Fruit fly (Drosophila melanogaster) whole organism, embryonic: ENCODE measurements around the gene CG14567.
A peak's percentile ranks its signal among the peaks of the same experiment; 100 is the strongest.

Experiments used
- Abd-B ChIP-seq: fragments of 200-800 bp; sonication (Bioruptor generic); optimal IDR thresholded peaks from 2 replicates; lab custom pipeline; 2018; ENCODE audit warnings: missing biosample characterization, mild to moderate bottlenecking, missing genetic modification characterization, moderate library complexity
- Atf-2 ChIP-seq: fragments of 200-800 bp; sonication (Bioruptor generic); optimal IDR thresholded peaks from 2 replicates; lab custom pipeline; 2016; ENCODE audit warnings: missing biosample characterization, missing genetic modification characterization
- C15 ChIP-seq: fragments of 200-800 bp; sonication (Bioruptor generic); IDR thresholded peaks from 3 replicates; pipeline ENCODE4 v1.3.6; 2022; ENCODE audit warnings: missing biosample characterization, missing genetic modification characterization
- CG10209 ChIP-seq: fragments of 200-800 bp; sonication (Bioruptor generic); optimal IDR thresholded peaks from 3 replicates; lab custom pipeline; 2017; ENCODE audit warnings: missing biosample characterization, mild to moderate bottlenecking, missing genetic modification characterization, missing genetic modification reagents
- CG11456 ChIP-seq: fragments of 200-800 bp; sonication (Bioruptor generic); IDR thresholded peaks from 3 replicates; pipeline ENCODE4 v1.3.6; 2022; ENCODE audit warnings: missing biosample characterization, missing genetic modification characterization
- CG12391 ChIP-seq: fragments of 200-800 bp; sonication (Bioruptor generic); optimal IDR thresholded peaks from 3 replicates; lab custom pipeline; 2018; ENCODE audit warnings: missing biosample characterization, mild to moderate bottlenecking, missing genetic modification characterization, moderate library complexity
- CG14667 ChIP-seq: fragments of 200-800 bp; sonication (Bioruptor generic); IDR thresholded peaks from 2 replicates; pipeline ENCODE4 v1.3.6; 2022; ENCODE audit warnings: missing biosample characterization, missing genetic modification characterization
- CG2678 ChIP-seq: fragments of 200-800 bp; sonication (Bioruptor generic); optimal IDR thresholded peaks from 3 replicates; lab custom pipeline; 2019; ENCODE audit warnings: missing biosample characterization, mild to moderate bottlenecking, missing genetic modification characterization, moderate library complexity
- CG30020 ChIP-seq: fragments of 200-800 bp; optimal IDR thresholded peaks from 2 replicates; lab custom pipeline; 2019; ENCODE audit warnings: missing biosample characterization, mild to moderate bottlenecking, missing genetic modification characterization, moderate library complexity
- CG30431 ChIP-seq: fragments of 200-800 bp; sonication (Bioruptor generic); optimal IDR thresholded peaks from 2 replicates; lab custom pipeline; 2017; ENCODE audit warnings: missing biosample characterization, missing genetic modification characterization
- CG3065 ChIP-seq: fragments of 200-800 bp; sonication (Bioruptor generic); optimal IDR thresholded peaks from 2 replicates; lab custom pipeline; 2016; ENCODE audit warnings: missing biosample characterization, missing genetic modification characterization
- CG3995 ChIP-seq: fragments of 200-800 bp; sonication (Bioruptor generic); optimal IDR thresholded peaks from 3 replicates; lab custom pipeline; 2016; ENCODE audit warnings: missing biosample characterization, missing genetic modification characterization
- CG5245 ChIP-seq: fragments of 200-800 bp; sonication (Bioruptor generic); optimal IDR thresholded peaks from 3 replicates; lab custom pipeline; 2016; ENCODE audit warnings: missing biosample characterization, missing genetic modification characterization
- CG6272 ChIP-seq: fragments of 200-800 bp; sonication (Bioruptor generic); IDR thresholded peaks from 2 replicates; pipeline ENCODE4 v1.3.6; 2022; ENCODE audit warnings: missing biosample characterization, missing genetic modification characterization
- CG7556 ChIP-seq: fragments of 200-800 bp; sonication (Bioruptor generic); optimal IDR thresholded peaks from 2 replicates; lab custom pipeline; 2017; ENCODE audit warnings: missing biosample characterization, mild to moderate bottlenecking, missing genetic modification characterization
- CG8290 ChIP-seq, 3 experiments: fragments of 200-800 bp; sonication (Bioruptor generic); optimal IDR thresholded peaks; 2 replicates each; lab custom pipeline; 2016 to 2019; ENCODE audit warnings: missing biosample characterization in 3 of 3, missing genetic modification characterization in 3 of 3, mild to moderate bottlenecking in 2 of 3, moderate library complexity in 1 of 3
- CG8388 ChIP-seq: fragments of 200-800 bp; sonication (Bioruptor generic); optimal IDR thresholded peaks from 2 replicates; lab custom pipeline; 2019; ENCODE audit warnings: missing biosample characterization, mild to moderate bottlenecking, missing genetic modification characterization, moderate library complexity
- CG8924 ChIP-seq: fragments of 200-800 bp; optimal IDR thresholded peaks from 3 replicates; lab custom pipeline; 2019; ENCODE audit warnings: missing biosample characterization, mild to moderate bottlenecking, missing genetic modification characterization, moderate library complexity
- CG9817 ChIP-seq: fragments of 200-800 bp; sonication (Bioruptor generic); optimal IDR thresholded peaks from 2 replicates; lab custom pipeline; 2018; ENCODE audit warnings: missing biosample characterization, mild to moderate bottlenecking, missing genetic modification characterization, moderate library complexity
- Ets65A ChIP-seq: fragments of 200-800 bp; sonication (Bioruptor generic); peaks from one replicate; lab custom pipeline; 2016; ENCODE audit warnings: missing biosample characterization, missing genetic modification characterization
- Gsc ChIP-seq: fragments of 200-800 bp; sonication (Bioruptor generic); IDR thresholded peaks from 2 replicates; pipeline ENCODE4 v1.3.6; 2022; ENCODE audit warnings: missing biosample characterization, missing genetic modification characterization
- Hmr ChIP-seq: fragments of 200-800 bp; sonication (Bioruptor generic); optimal IDR thresholded peaks from 3 replicates; lab custom pipeline; 2017; ENCODE audit warnings: mild to moderate bottlenecking, missing biosample characterization, missing genetic modification reagents, missing genetic modification characterization
- Hr39 ChIP-seq: fragments of >200 bp; optimal IDR thresholded peaks from 2 replicates; lab custom pipeline; 2017
- Meics ChIP-seq: fragments of 200-800 bp; sonication (Bioruptor generic); optimal IDR thresholded peaks from 2 replicates; lab custom pipeline; 2017; ENCODE audit warnings: missing biosample characterization, mild to moderate bottlenecking, missing genetic modification characterization
- NfI ChIP-seq: fragments of 200-800 bp; sonication (Bioruptor generic); optimal IDR thresholded peaks from 3 replicates; lab custom pipeline; 2018; ENCODE audit warnings: missing biosample characterization, mild to moderate bottlenecking, missing genetic modification characterization, moderate library complexity
- Sry-δ ChIP-seq: fragments of 200-800 bp; sonication (Bioruptor generic); optimal IDR thresholded peaks from 2 replicates; lab custom pipeline; 2016; ENCODE audit warnings: missing biosample characterization, missing genetic modification characterization
- Trl ChIP-seq, 3 experiments: fragments of >200 bp in 2 of 3; fragments of 200-800 bp in 1 of 3; sonication (Bioruptor generic) in 1 of 3; optimal IDR thresholded peaks; 2 replicates in 1 of 3; 3 replicates in 2 of 3; lab custom pipeline; 2016 to 2017; ENCODE audit warnings: missing biosample characterization in 1 of 3, missing genetic modification characterization in 1 of 3
- cad ChIP-seq: fragments of >200 bp; optimal IDR thresholded peaks from 2 replicates; lab custom pipeline; 2017; ENCODE audit warnings: missing biosample characterization, missing genetic modification characterization
- chn ChIP-seq: fragments of 200-800 bp; sonication (Bioruptor generic); optimal IDR thresholded peaks from 2 replicates; lab custom pipeline; 2016; ENCODE audit warnings: missing biosample characterization, missing genetic modification characterization
- crc ChIP-seq: fragments of 200-800 bp; sonication (Bioruptor generic); optimal IDR thresholded peaks from 2 replicates; lab custom pipeline; 2016; ENCODE audit warnings: missing biosample characterization, missing genetic modification characterization
- croc ChIP-seq: fragments of 200-800 bp; sonication (Bioruptor generic); conservative IDR thresholded peaks from 3 replicates; pipeline ENCODE4 v1.3.6; 2022; ENCODE audit warnings: missing biosample characterization, missing genetic modification characterization
- dan ChIP-seq: fragments of 200-800 bp; sonication (Bioruptor generic); IDR thresholded peaks from 2 replicates; pipeline ENCODE4 v1.3.6; 2022; ENCODE audit warnings: missing biosample characterization, missing genetic modification characterization
- dimm ChIP-seq: fragments of 200-800 bp; sonication (Bioruptor generic); IDR thresholded peaks from 2 replicates; pipeline ENCODE4 v1.3.6; 2022; ENCODE audit warnings: missing biosample characterization, missing genetic modification characterization
- grau ChIP-seq: fragments of 200-800 bp; optimal IDR thresholded peaks from 3 replicates; lab custom pipeline; 2019; ENCODE audit warnings: missing biosample characterization, mild to moderate bottlenecking, missing genetic modification characterization, moderate library complexity
- gt ChIP-seq: fragments of 200-800 bp; sonication (Bioruptor generic); IDR thresholded peaks from 2 replicates; pipeline ENCODE4 v1.3.6; 2022; ENCODE audit warnings: missing biosample characterization, missing genetic modification characterization
- h ChIP-seq: fragments of >200 bp; optimal IDR thresholded peaks from 2 replicates; lab custom pipeline; 2017
- inv ChIP-seq: fragments of 200-800 bp; sonication (Bioruptor generic); IDR thresholded peaks from 2 replicates; pipeline ENCODE4 v1.3.6; 2022; ENCODE audit warnings: missing biosample characterization, missing genetic modification characterization; ENCODE audit not compliant: partially characterized antibody
- knrl ChIP-seq: fragments of 200-800 bp; sonication (Bioruptor generic); IDR thresholded peaks from 3 replicates; pipeline ENCODE4 v1.3.6; 2022; ENCODE audit warnings: missing biosample characterization, missing genetic modification characterization; ENCODE audit not compliant: partially characterized antibody
- mirr ChIP-seq: fragments of 200-800 bp; sonication (Bioruptor generic); optimal IDR thresholded peaks from 3 replicates; lab custom pipeline; 2018; ENCODE audit warnings: missing biosample characterization, mild to moderate bottlenecking, missing genetic modification characterization
- nmo ChIP-seq: fragments of 200-800 bp; sonication (Bioruptor generic); optimal IDR thresholded peaks from 2 replicates; lab custom pipeline; 2018; ENCODE audit warnings: missing biosample characterization, mild to moderate bottlenecking, missing genetic modification characterization, moderate library complexity
- pnt ChIP-seq: fragments of 200-800 bp; sonication (Bioruptor generic); optimal IDR thresholded peaks from 3 replicates; lab custom pipeline; 2016; ENCODE audit warnings: missing biosample characterization, missing genetic modification characterization
- ro ChIP-seq: fragments of 200-800 bp; sonication (Bioruptor generic); IDR thresholded peaks from 2 replicates; pipeline ENCODE4 v1.3.6; 2022; ENCODE audit warnings: missing biosample characterization, missing genetic modification characterization
- sc ChIP-seq, 3 experiments: fragments of >200 bp in 2 of 3; fragments of 200-800 bp in 1 of 3; sonication (Bioruptor generic) in 1 of 3; optimal IDR thresholded peaks; 2 replicates in 2 of 3; 3 replicates in 1 of 3; lab custom pipeline; 2017; ENCODE audit warnings: mild to moderate bottlenecking in 1 of 3, missing biosample characterization in 1 of 3, missing genetic modification characterization in 1 of 3, missing genetic modification reagents in 1 of 3
- slp2 ChIP-seq: fragments of 200-800 bp; sonication (Bioruptor generic); optimal IDR thresholded peaks from 2 replicates; lab custom pipeline; 2016; ENCODE audit warnings: missing biosample characterization, missing genetic modification characterization
- sna ChIP-seq: fragments of 200-800 bp; sonication (Bioruptor generic); IDR thresholded peaks from 2 replicates; pipeline ENCODE4 v1.3.6; 2022; ENCODE audit warnings: missing biosample characterization, missing genetic modification characterization; ENCODE audit not compliant: partially characterized antibody
- so ChIP-seq: fragments of 200-800 bp; sonication (Bioruptor generic); IDR thresholded peaks from 3 replicates; pipeline ENCODE4 v1.3.6; 2022; ENCODE audit warnings: missing biosample characterization, missing genetic modification characterization
- ssp ChIP-seq: fragments of 200-800 bp; sonication (Bioruptor generic); IDR thresholded peaks from 2 replicates; pipeline ENCODE4 v1.3.6; 2022; ENCODE audit warnings: missing biosample characterization, missing genetic modification characterization
- toy ChIP-seq: fragments of 200-800 bp; sonication (Bioruptor generic); IDR thresholded peaks from 2 replicates; pipeline ENCODE4 v1.3.6; 2022; ENCODE audit warnings: missing biosample characterization, missing genetic modification characterization
- wor ChIP-seq: fragments of 200-800 bp; sonication (Bioruptor generic); IDR thresholded peaks from 2 replicates; pipeline ENCODE4 v1.3.6; 2022; ENCODE audit warnings: missing biosample characterization, missing genetic modification characterization
- zen ChIP-seq: fragments of 200-800 bp; sonication (Bioruptor generic); optimal IDR thresholded peaks from 3 replicates; lab custom pipeline; 2018; ENCODE audit warnings: missing biosample characterization, mild to moderate bottlenecking, missing genetic modification characterization, moderate library complexity

The CG14567 gene

dm6 chr3L:21738175-21739016, at the start of gene CG14567:
TSS of gene CG14567 (minus strand) at chr3L:21738430.
- no peak for TF ChIP-seq slp2 (GFP tag; lab: Kevin White, UChicago)
- peak; percentile 56 for TF ChIP-seq Abd-B (GFP tag; lab: Kevin White, UChicago)
- TF ChIP-seq wor (GFP tag; lab: Robert Waterston, UW) = no peak
- TF ChIP-seq ssp = no peak
- TF ChIP-seq sc (optimal IDR thresholded peaks at IDR 0.05; lab: Kevin White, UChicago) = no peak
- no peak for TF ChIP-seq sc (GFP tag; optimal IDR thresholded peaks at IDR 0.05; lab: Kevin White, UChicago)
- no peak for TF ChIP-seq CG8290 (GFP tag; optimal IDR thresholded peaks at IDR 0.05; lab: Kevin White, UChicago)
- no peak for TF ChIP-seq CG8290 (tag; optimal IDR thresholded peaks at IDR 0.05; lab: Kevin White, UChicago)
- TF ChIP-seq pnt (GFP tag; lab: Kevin White, UChicago) = no peak
- peak; percentile 30 for TF ChIP-seq grau (tag; lab: Kevin White, UChicago)
- no peak for TF ChIP-seq Ets65A (GFP tag; lab: Kevin White, UChicago)
- TF ChIP-seq sna (GFP tag; lab: Robert Waterston, UW) = no peak
- TF ChIP-seq CG30020 (tag; lab: Kevin White, UChicago) = no peak
- TF ChIP-seq ro (GFP tag; lab: Robert Waterston, UW) = no peak
- no peak for TF ChIP-seq CG11456 (GFP tag; lab: Robert Waterston, UW)
- no peak for TF ChIP-seq CG30431 (GFP tag; lab: Kevin White, UChicago)
- TF ChIP-seq CG3065 = no peak
- no peak for TF ChIP-seq CG7556 (GFP tag; lab: Kevin White, UChicago)
- peak; percentile 35 for TF ChIP-seq nmo (GFP tag; lab: Kevin White, UChicago)
- TF ChIP-seq Hmr = no peak
- no peak for TF ChIP-seq chn (GFP tag; lab: Kevin White, UChicago)
- TF ChIP-seq C15 (GFP tag; lab: Robert Waterston, UW) = no peak
- TF ChIP-seq cad (GFP tag; lab: Kevin White, UChicago) = no peak
- peak; percentile 1 for TF ChIP-seq CG8924 (tag; lab: Kevin White, UChicago)
- TF ChIP-seq NfI (GFP tag; lab: Kevin White, UChicago) = no peak
- TF ChIP-seq CG12391 (tag; lab: Kevin White, UChicago) = peak; percentile 36
- no peak for TF ChIP-seq crc (GFP tag; lab: Kevin White, UChicago)
- TF ChIP-seq Gsc (GFP tag; lab: Robert Waterston, UW) = no peak
- TF ChIP-seq Atf-2 (GFP tag; lab: Kevin White, UChicago) = no peak
- no peak for TF ChIP-seq h (lab: Kevin White, UChicago)
- TF ChIP-seq dimm (GFP tag; lab: Robert Waterston, UW) = no peak
- TF ChIP-seq CG9817 (tag; lab: Kevin White, UChicago) = no peak
- no peak for TF ChIP-seq CG5245 (GFP tag; lab: Kevin White, UChicago)
- no peak for TF ChIP-seq so (GFP tag; lab: Robert Waterston, UW)
- TF ChIP-seq CG6272 (GFP tag; lab: Robert Waterston, UW) = no peak
- TF ChIP-seq CG3995 (GFP tag; lab: Kevin White, UChicago) = no peak
- no peak; the same call in 2 of the 3 replicates for TF ChIP-seq croc (GFP tag; lab: Robert Waterston, UW)
- no peak for TF ChIP-seq CG10209 (GFP tag; lab: Kevin White, UChicago)
- no peak for TF ChIP-seq Sry-δ (GFP tag; lab: Kevin White, UChicago)
- TF ChIP-seq zen (tag; lab: Kevin White, UChicago) = no peak
- TF ChIP-seq CG2678 (tag; lab: Kevin White, UChicago) = peak; percentile 30
- TF ChIP-seq Meics (GFP tag; lab: Kevin White, UChicago) = no peak
- TF ChIP-seq toy (GFP tag; lab: Robert Waterston, UW) = no peak
- TF ChIP-seq Trl (optimal IDR thresholded peaks at IDR 0.05; lab: Kevin White, UChicago) = no peak
- TF ChIP-seq Trl (GFP tag; optimal IDR thresholded peaks at IDR 0.05; lab: Kevin White, UChicago) = no peak
- TF ChIP-seq knrl = no peak
- no peak for TF ChIP-seq inv
- TF ChIP-seq gt = no peak
- no peak for TF ChIP-seq dan (GFP tag; lab: Robert Waterston, UW)
- TF ChIP-seq CG8388 (GFP tag; lab: Kevin White, UChicago) = peak; percentile 31
- no peak for TF ChIP-seq Hr39 (lab: Kevin White, UChicago)
- TF ChIP-seq mirr = no peak
- no peak for TF ChIP-seq CG14667 (GFP tag; lab: Robert Waterston, UW)
